6 fruit fly cellular contexts compared by ENCODE assay signal in the genomic region with DNA sequence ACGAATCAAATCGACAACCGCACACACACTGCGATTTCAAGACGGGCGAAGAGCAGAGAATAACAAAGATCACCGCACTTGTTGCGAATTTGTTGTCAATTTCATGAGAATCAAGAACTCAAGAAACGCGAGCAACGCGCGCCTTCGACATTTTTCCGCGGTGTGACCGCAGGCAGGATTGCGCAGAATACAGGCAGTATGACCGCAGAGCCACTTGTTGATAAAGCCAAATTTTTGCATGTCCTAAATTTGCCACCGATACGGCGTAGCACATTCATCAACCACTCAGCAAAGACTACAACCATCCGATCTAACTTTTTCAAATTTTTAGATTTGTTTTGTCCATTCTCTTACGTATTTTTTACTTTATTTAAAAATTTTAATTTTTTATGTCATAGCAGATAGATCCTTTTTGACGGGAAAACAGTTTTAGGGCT.
TF ChIP-seq lines count a peak whose summit lies in the region.

A gene (minus strand): TSS at position 179 of the 437 bp plus-strand sequence.

- TF ChIP-seq CTCF in S2 (optimal IDR thresholded peaks at IDR 0.05; lab: Kevin White, UChicago), result peak; percentile 53 to 66
- peak; percentile 41 for TF ChIP-seq CTCF in whole organism, embryonic (GFP tag; optimal IDR thresholded peaks at IDR 0.05; lab: Kevin White, UChicago)

TF ChIP-seq in whole organism, adult, 20 proteins besides CTCF, POLR2A, EP300 and RAD21:
- TF ChIP-seq toe (GFP tag; optimal IDR thresholded peaks at IDR 0.05; lab: Kevin White, UChicago) (no peak), CG11617 (GFP tag; optimal IDR thresholded peaks at IDR 0.05; lab: Kevin White, UChicago) (no peak), CG33017 (tag; optimal IDR thresholded peaks at IDR 0.05; lab: Kevin White, UChicago) (peak; percentile 18), CG7101 (tag; optimal IDR thresholded peaks at IDR 0.05; lab: Kevin White, UChicago) (peak; percentile 26), tj (GFP tag; optimal IDR thresholded peaks at IDR 0.05; lab: Kevin White, UChicago) (no peak), kay (GFP tag; lab: Kevin White, UChicago; ENCODE audit: borderline replicate concordance) (no peak), CG1620 (GFP tag; optimal IDR thresholded peaks at IDR 0.05; lab: Kevin White, UChicago) (peak; percentile 6), bab1 (GFP tag; optimal IDR thresholded peaks at IDR 0.05; lab: Kevin White, UChicago) (peak; percentile 51), Mnt (GFP tag; optimal IDR thresholded peaks at IDR 0.05; lab: Kevin White, UChicago) (peak; percentile 30), CG12768 (GFP tag; optimal IDR thresholded peaks at IDR 0.05; lab: Kevin White, UChicago) (no peak)

TF ChIP-seq in whole organism, embryonic, 481 proteins besides CTCF, POLR2A, EP300 and RAD21 (continues in another document):
- TF ChIP-seq so (GFP tag; IDR thresholded peaks at IDR 0.05; lab: Robert Waterston, UW) (0 out of 3 replicates have a peak, but pooled peaks have one; percentile 27), Nf-YC (tag; optimal IDR thresholded peaks at IDR 0.05; lab: Kevin White, UChicago) (peak; percentile 24), vnd (GFP tag; IDR thresholded peaks at IDR 0.05; lab: Robert Waterston, UW; ENCODE audit: partially characterized antibody) (0 out of 3 replicates have a peak, but pooled peaks have one; percentile 34), vvl (GFP tag; IDR thresholded peaks at IDR 0.05; lab: Robert Waterston, UW) (peak; percentile 35; the same call in 1 of the 2 replicates), CG32532 (GFP tag; IDR thresholded peaks at IDR 0.05; lab: Robert Waterston, UW) (0 out of 2 replicates have a peak, but pooled peaks have one; percentile 29), Adf1 (GFP tag; IDR thresholded peaks at IDR 0.05; lab: Robert Waterston, UW) (peak; percentile 90), zen (tag; optimal IDR thresholded peaks at IDR 0.05; lab: Kevin White, UChicago) (peak; percentile 6), CG13287 (GFP tag; IDR thresholded peaks at IDR 0.05; lab: Robert Waterston, UW; ENCODE audit: partially characterized antibody) (peak; percentile 64), Med (GFP tag; lab: Kevin White, UChicago) (peak; percentile 89), bsh (GFP tag; optimal IDR thresholded peaks at IDR 0.05; lab: Kevin White, UChicago) (peak; percentile 4 to 19), hbn (GFP tag; IDR thresholded peaks at IDR 0.05; lab: Robert Waterston, UW; ENCODE audit: partially characterized antibody) (peak; percentile 35; the same call in 1 of the 2 replicates), CG8924 (tag; optimal IDR thresholded peaks at IDR 0.05; lab: Kevin White, UChicago) (peak; percentile 66), grau (tag; optimal IDR thresholded peaks at IDR 0.05; lab: Kevin White, UChicago) (peak; percentile 25), Aef1 (GFP tag; IDR thresholded peaks at IDR 0.05; lab: Robert Waterston, UW) (no peak), E2f2 (GFP tag; IDR thresholded peaks at IDR 0.05; lab: Robert Waterston, UW) (peak; percentile 85), p53 (GFP tag; optimal IDR thresholded peaks at IDR 0.05; lab: Kevin White, UChicago) (no peak)

TF ChIP-seq in whole organism, prepupa, 60 proteins besides CTCF, POLR2A, EP300 and RAD21 (continues in another document):
- TF ChIP-seq CG4318 (GFP tag; optimal IDR thresholded peaks at IDR 0.05; lab: Kevin White, UChicago) (no peak), CG8119 (GFP tag; IDR thresholded peaks at IDR 0.05; lab: Robert Waterston, UW) (peak; percentile 51; the same call in 1 of the 3 replicates), CG3032 (tag; optimal IDR thresholded peaks at IDR 0.05; lab: Kevin White, UChicago) (peak; percentile 19), CG34406 (GFP tag; optimal IDR thresholded peaks at IDR 0.05; lab: Kevin White, UChicago) (no peak), lz (GFP tag; optimal IDR thresholded peaks at IDR 0.05; lab: Kevin White, UChicago) (no peak), CG6276 (GFP tag; optimal IDR thresholded peaks at IDR 0.05; lab: Kevin White, UChicago) (no peak), CG3919 (GFP tag; optimal IDR thresholded peaks at IDR 0.05; lab: Kevin White, UChicago) (no peak), CG11902 (GFP tag; optimal IDR thresholded peaks at IDR 0.05; lab: Kevin White, UChicago) (no peak), fd59A (GFP tag; optimal IDR thresholded peaks at IDR 0.05; lab: Kevin White, UChicago) (no peak), ss (GFP tag; optimal IDR thresholded peaks at IDR 0.05; lab: Kevin White, UChicago) (peak; percentile 20 to 35), Hr4 (GFP tag; optimal IDR thresholded peaks at IDR 0.05; lab: Kevin White, UChicago) (no peak), CG6854 (GFP tag; optimal IDR thresholded peaks at IDR 0.05; lab: Kevin White, UChicago) (peak; percentile 77), dsx (GFP tag; optimal IDR thresholded peaks at IDR 0.05; lab: Kevin White, UChicago; ENCODE audit: poor library complexity, severe bottlenecking) (peak; percentile 49), CG1621 (tag; optimal IDR thresholded peaks at IDR 0.05; lab: Kevin White, UChicago) (peak; percentile 8), CG6163 (GFP tag; IDR thresholded peaks at IDR 0.05; lab: Robert Waterston, UW) (0 out of 3 replicates have a peak, but pooled peaks have one; percentile 7), CG7368 (GFP tag; optimal IDR thresholded peaks at IDR 0.05; lab: Kevin White, UChicago) (no peak), Smox (GFP tag; optimal IDR thresholded peaks at IDR 0.05; lab: Kevin White, UChicago) (no peak), eg (GFP tag; IDR thresholded peaks at IDR 0.05; lab: Robert Waterston, UW) (peak; percentile 34; the same call in 2 of the 3 replicates), CG6808 (GFP tag; optimal IDR thresholded peaks at IDR 0.05; lab: Kevin White, UChicago) (no peak)

TF ChIP-seq in whole organism, pupa, 21 proteins besides CTCF, POLR2A, EP300 and RAD21:
- TF ChIP-seq Pif1A (GFP tag; optimal IDR thresholded peaks at IDR 0.05; lab: Kevin White, UChicago), result no peak
- peak; percentile 48; the same call in 1 of the 2 replicates for TF ChIP-seq Ets98B (GFP tag; IDR thresholded peaks at IDR 0.05; lab: Robert Waterston, UW)
- TF ChIP-seq gl (tag; optimal IDR thresholded peaks at IDR 0.05; lab: Kevin White, UChicago), result no peak
- TF ChIP-seq CG4496 (GFP tag; IDR thresholded peaks at IDR 0.05; lab: Robert Waterston, UW), result no peak
- TF ChIP-seq CG15710 (tag; optimal IDR thresholded peaks at IDR 0.05; lab: Kevin White, UChicago), result no peak
- TF ChIP-seq CG13204 (GFP tag; optimal IDR thresholded peaks at IDR 0.05; lab: Kevin White, UChicago), result no peak
- 0 out of 3 replicates have a peak, but pooled peaks have one; percentile 22 for TF ChIP-seq fd96Ca (GFP tag; IDR thresholded peaks at IDR 0.05; lab: Robert Waterston, UW)
- TF ChIP-seq CG14655 (GFP tag; optimal IDR thresholded peaks at IDR 0.05; lab: Kevin White, UChicago), result no peak
- TF ChIP-seq CG9948 (tag; optimal IDR thresholded peaks at IDR 0.05; lab: Kevin White, UChicago), result no peak
- TF ChIP-seq Snoo (tag; optimal IDR thresholded peaks at IDR 0.05; lab: Kevin White, UChicago), result peak; percentile 8
- TF ChIP-seq EcR (GFP tag; optimal IDR thresholded peaks at IDR 0.05; lab: Kevin White, UChicago), result no peak
- TF ChIP-seq CG32121 (GFP tag; IDR thresholded peaks at IDR 0.05; lab: Robert Waterston, UW), result no peak
- TF ChIP-seq CG8159 (tag; optimal IDR thresholded peaks at IDR 0.05; lab: Kevin White, UChicago), result no peak
- peak; percentile 46; the same call in 1 of the 2 replicates for TF ChIP-seq CG12605 (GFP tag; IDR thresholded peaks at IDR 0.05; lab: Robert Waterston, UW)

TF ChIP-seq in whole organism, wandering third instar larva, 38 proteins besides CTCF, POLR2A, EP300 and RAD21:
- TF ChIP-seq Hnf4 (GFP tag; optimal IDR thresholded peaks at IDR 0.05; lab: Kevin White, UChicago) (peak; percentile 42), sv (GFP tag; optimal IDR thresholded peaks at IDR 0.05; lab: Kevin White, UChicago) (no peak), OdsH (GFP tag; optimal IDR thresholded peaks at IDR 0.05; lab: Kevin White, UChicago) (no peak), br (GFP tag; optimal IDR thresholded peaks at IDR 0.05; lab: Kevin White, UChicago) (peak; percentile 1), h (GFP tag; optimal IDR thresholded peaks at IDR 0.05; lab: Kevin White, UChicago) (peak; percentile 3), pan (optimal IDR thresholded peaks at IDR 0.05; lab: Kevin White, UChicago) (no peak), Sp1 (GFP tag; optimal IDR thresholded peaks at IDR 0.05; lab: Kevin White, UChicago) (peak; percentile 43), fru (GFP tag; optimal IDR thresholded peaks at IDR 0.05; lab: Kevin White, UChicago) (no peak), Hr83 (GFP tag; optimal IDR thresholded peaks at IDR 0.05; lab: Kevin White, UChicago; ENCODE audit: poor library complexity, severe bottlenecking) (peak; percentile 56), Myc (optimal IDR thresholded peaks at IDR 0.05; lab: Kevin White, UChicago) (peak; percentile 20), Dfd (GFP tag; optimal IDR thresholded peaks at IDR 0.05; lab: Kevin White, UChicago) (no peak), Jra (GFP tag; optimal IDR thresholded peaks at IDR 0.05; lab: Kevin White, UChicago) (no peak), brk (GFP tag; optimal IDR thresholded peaks at IDR 0.05; lab: Kevin White, UChicago) (no peak), N (GFP tag; optimal IDR thresholded peaks at IDR 0.05; lab: Kevin White, UChicago) (no peak), jim (GFP tag; optimal IDR thresholded peaks at IDR 0.05; lab: Kevin White, UChicago) (no peak), Dif (GFP tag; optimal IDR thresholded peaks at IDR 0.05; lab: Kevin White, UChicago; ENCODE audit: partially characterized antibody) (peak; percentile 62), GATAd (GFP tag; optimal IDR thresholded peaks at IDR 0.05; lab: Kevin White, UChicago) (no peak), Hr78 (GFP tag; optimal IDR thresholded peaks at IDR 0.05; lab: Kevin White, UChicago) (no peak), lola (GFP tag; optimal IDR thresholded peaks at IDR 0.05; lab: Kevin White, UChicago) (no peak), rgr (GFP tag; optimal IDR thresholded peaks at IDR 0.05; lab: Kevin White, UChicago) (no peak), Rel (GFP tag; optimal IDR thresholded peaks at IDR 0.05; lab: Kevin White, UChicago) (no peak), Rel (tag; optimal IDR thresholded peaks at IDR 0.05; lab: Kevin White, UChicago) (peak; percentile 28), HLH106 (tag; optimal IDR thresholded peaks at IDR 0.05; lab: Kevin White, UChicago) (no peak), Abd-B (GFP tag; optimal IDR thresholded peaks at IDR 0.05; lab: Kevin White, UChicago) (no peak), CG32264 (GFP tag; optimal IDR thresholded peaks at IDR 0.05; lab: Kevin White, UChicago) (no peak), ey (GFP tag; optimal IDR thresholded peaks at IDR 0.05; lab: Kevin White, UChicago) (no peak)
